Worm (Caenorhabditis elegans): ENCODE results near the gene dhrs-4.

DNA sequence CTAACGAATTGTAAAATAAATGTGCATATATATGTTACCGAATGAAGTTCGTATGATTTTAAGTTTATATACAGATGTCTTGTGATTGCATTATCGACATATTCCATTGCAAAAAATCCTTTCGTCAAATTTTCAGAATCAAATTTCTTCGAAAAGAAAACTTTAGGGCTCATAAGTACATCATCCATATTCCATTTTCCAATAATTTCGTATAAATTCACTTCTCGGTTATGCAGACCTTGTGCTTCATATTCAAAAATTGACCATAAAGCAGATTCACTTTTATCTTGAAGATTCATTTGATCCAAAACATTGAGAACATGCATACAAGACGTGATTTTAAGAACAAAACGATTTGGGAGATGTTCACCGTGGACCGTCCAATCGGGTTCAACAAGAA lies 21.0 kb downstream of the dhrs-4 start:
- no peak for TF ChIP-seq hrde-1 (tag; optimal IDR thresholded peaks at IDR 0.05; ENCODE audit: borderline replicate concordance)
- TF ChIP-seq Y56A3A.18 (GFP tag; IDR thresholded peaks at IDR 0.05), result no peak
- no peak for TF ChIP-seq egl-18 (GFP tag; IDR thresholded peaks at IDR 0.05)
- no peak for TF ChIP-seq fkh-3 (tag; optimal IDR thresholded peaks at IDR 0.05)
- no peak for TF ChIP-seq C17E4.6 (GFP tag; IDR thresholded peaks at IDR 0.05)
- no peak for TF ChIP-seq mcd-1 (GFP tag; IDR thresholded peaks at IDR 0.05)
- no peak for TF ChIP-seq dpl-1 (GFP tag; optimal IDR thresholded peaks at IDR 0.05)
- TF ChIP-seq hlh-12 (tag; optimal IDR thresholded peaks at IDR 0.05), result no peak
- no peak for TF ChIP-seq him-1 (tag; optimal IDR thresholded peaks at IDR 0.05)
- TF ChIP-seq aptf-3 (GFP tag; IDR thresholded peaks at IDR 0.05), result no peak
- no peak for TF ChIP-seq snpc-3.4 (tag; optimal IDR thresholded peaks at IDR 0.05)
- TF ChIP-seq chd-7 (tag; optimal IDR thresholded peaks at IDR 0.05), result no peak
- no peak for TF ChIP-seq mes-4 (tag; optimal IDR thresholded peaks at IDR 0.05)
- TF ChIP-seq tlf-1 (GFP tag; optimal IDR thresholded peaks at IDR 0.05), result no peak
